Fruit fly (Drosophila melanogaster) whole organism, prepupa: ENCODE data around the gene Tcs6.

Source experiments
- Blimp-1 ChIP-seq: fragments of 200-800 bp; sonication (Bioruptor generic); optimal IDR thresholded peaks from 3 replicates; lab custom pipeline; 2017; ENCODE audit warnings: missing biosample characterization, missing genetic modification characterization, mild to moderate bottlenecking, moderate library complexity, missing genetic modification reagents
- CG10631 ChIP-seq: fragments of 200-800 bp; sonication (Bioruptor generic); optimal IDR thresholded peaks from 2 replicates; lab custom pipeline; 2016; ENCODE audit warnings: missing biosample characterization, missing genetic modification characterization
- CG10669 ChIP-seq: fragments of 200-800 bp; sonication (Bioruptor generic); optimal IDR thresholded peaks from 3 replicates; lab custom pipeline; 2018; ENCODE audit warnings: missing biosample characterization, mild to moderate bottlenecking, missing genetic modification characterization, moderate library complexity
- CG11294 ChIP-seq: fragments of 200-800 bp; sonication (Bioruptor generic); IDR thresholded peaks from 2 replicates; pipeline ENCODE4 v1.3.6; 2022; ENCODE audit warnings: missing biosample characterization, missing genetic modification characterization
- CG11762 ChIP-seq: fragments of 200-800 bp; sonication (Bioruptor generic); optimal IDR thresholded peaks from 3 replicates; lab custom pipeline; 2016; ENCODE audit warnings: missing biosample characterization, missing genetic modification characterization; ENCODE audit not compliant: insufficient read depth
- CG11902 ChIP-seq: fragments of 200-800 bp; sonication (Bioruptor generic); optimal IDR thresholded peaks from 3 replicates; lab custom pipeline; 2016; ENCODE audit warnings: missing biosample characterization, missing genetic modification characterization
- CG15336 ChIP-seq: fragments of 200-800 bp; sonication (Bioruptor generic); IDR thresholded peaks from 2 replicates; pipeline ENCODE4 v1.3.6; 2022; ENCODE audit warnings: missing biosample characterization, missing genetic modification characterization
- CG1621 ChIP-seq: fragments of 200-800 bp; sonication (Bioruptor generic); optimal IDR thresholded peaks from 3 replicates; lab custom pipeline; 2018; ENCODE audit warnings: missing biosample characterization, mild to moderate bottlenecking, missing genetic modification characterization
- CG3032 ChIP-seq: fragments of 200-800 bp; optimal IDR thresholded peaks from 2 replicates; lab custom pipeline; 2019; ENCODE audit warnings: missing biosample characterization, mild to moderate bottlenecking, missing genetic modification characterization, moderate library complexity
- CG31627 ChIP-seq: fragments of 200-800 bp; sonication (Bioruptor generic); optimal IDR thresholded peaks from 3 replicates; lab custom pipeline; 2016; ENCODE audit warnings: missing biosample characterization, missing genetic modification characterization
- CG32006 ChIP-seq: fragments of 200-800 bp; sonication (Bioruptor generic); optimal IDR thresholded peaks from 3 replicates; lab custom pipeline; 2017; ENCODE audit warnings: missing biosample characterization, mild to moderate bottlenecking, missing genetic modification characterization
- CG34406 ChIP-seq: fragments of 200-800 bp; sonication (Bioruptor generic); optimal IDR thresholded peaks from 3 replicates; lab custom pipeline; 2016; ENCODE audit warnings: missing biosample characterization, missing genetic modification characterization
- CG4318 ChIP-seq: fragments of 200-800 bp; sonication (Bioruptor generic); optimal IDR thresholded peaks from 3 replicates; lab custom pipeline; 2017; ENCODE audit warnings: missing biosample characterization, mild to moderate bottlenecking, missing genetic modification characterization
- CG6163 ChIP-seq: fragments of 200-800 bp; sonication (Bioruptor generic); IDR thresholded peaks from 3 replicates; pipeline ENCODE4 v1.3.6; 2022; ENCODE audit warnings: missing biosample characterization, missing genetic modification characterization
- CG6854 ChIP-seq: fragments of 200-800 bp; sonication (Bioruptor generic); optimal IDR thresholded peaks from 2 replicates; lab custom pipeline; 2017; ENCODE audit warnings: missing biosample characterization, mild to moderate bottlenecking, missing genetic modification characterization
- CG7368 ChIP-seq: fragments of 200-800 bp; sonication (Bioruptor generic); optimal IDR thresholded peaks from 3 replicates; lab custom pipeline; 2016; ENCODE audit warnings: missing biosample characterization, missing genetic modification characterization
- CG8319 ChIP-seq: fragments of 200-800 bp; sonication (Bioruptor generic); optimal IDR thresholded peaks from 3 replicates; lab custom pipeline; 2016; ENCODE audit warnings: missing biosample characterization, missing genetic modification characterization
- CG8632 ChIP-seq: fragments of 200-800 bp; sonication (Bioruptor generic); optimal IDR thresholded peaks from 3 replicates; lab custom pipeline; 2016; ENCODE audit warnings: missing biosample characterization, missing genetic modification characterization
- Eip75B ChIP-seq: fragments of 200-800 bp; sonication (Bioruptor generic); optimal IDR thresholded peaks from 3 replicates; lab custom pipeline; 2016; ENCODE audit warnings: missing biosample characterization, missing genetic modification characterization
- Eip78C ChIP-seq: fragments of 200-800 bp; sonication (Bioruptor generic); peaks from one replicate; lab custom pipeline; 2016; ENCODE audit warnings: missing biosample characterization, missing genetic modification characterization
- Eip93F ChIP-seq: fragments of 200-800 bp; sonication (Bioruptor generic); optimal IDR thresholded peaks from 2 replicates; lab custom pipeline; 2016; ENCODE audit warnings: missing biosample characterization, mild to moderate bottlenecking, missing genetic modification characterization
- Ets21C ChIP-seq: fragments of 200-800 bp; sonication (Bioruptor generic); optimal IDR thresholded peaks from 3 replicates; lab custom pipeline; 2016; ENCODE audit warnings: missing biosample characterization, missing genetic modification characterization
- Gug ChIP-seq: fragments of 200-800 bp; sonication (Bioruptor generic); IDR thresholded peaks from 2 replicates; pipeline ENCODE4 v1.3.6; 2022; ENCODE audit warnings: missing biosample characterization, missing genetic modification characterization
- Hr38 ChIP-seq: sonication (Bioruptor generic); optimal IDR thresholded peaks from 2 replicates; lab custom pipeline; 2016; ENCODE audit warnings: missing biosample characterization, missing genetic modification characterization
- Hr39 ChIP-seq: fragments of 200-800 bp; sonication (Bioruptor generic); optimal IDR thresholded peaks from 2 replicates; lab custom pipeline; 2016; ENCODE audit warnings: missing biosample characterization, missing genetic modification characterization
- Hr4 ChIP-seq: fragments of 200-800 bp; sonication (Bioruptor generic); optimal IDR thresholded peaks from 3 replicates; lab custom pipeline; 2016; ENCODE audit warnings: missing biosample characterization, missing genetic modification characterization
- Lpt ChIP-seq: fragments of 200-800 bp; sonication (Bioruptor generic); optimal IDR thresholded peaks from 3 replicates; lab custom pipeline; 2016; ENCODE audit warnings: missing biosample characterization, missing genetic modification characterization
- Met ChIP-seq: fragments of 200-800 bp; sonication (Bioruptor generic); optimal IDR thresholded peaks from 3 replicates; lab custom pipeline; 2016; ENCODE audit warnings: missing biosample characterization, missing genetic modification characterization
- OdsH ChIP-seq: fragments of 200-800 bp; sonication (Bioruptor generic); optimal IDR thresholded peaks from 3 replicates; lab custom pipeline; 2016; ENCODE audit warnings: missing biosample characterization, missing genetic modification characterization
- Smox ChIP-seq: fragments of 200-800 bp; sonication (Bioruptor generic); optimal IDR thresholded peaks from 3 replicates; lab custom pipeline; 2016; ENCODE audit warnings: missing biosample characterization, missing genetic modification characterization
- Sox102F ChIP-seq: fragments of 200-800 bp; sonication (Bioruptor generic); optimal IDR thresholded peaks from 2 replicates; lab custom pipeline; 2016; ENCODE audit warnings: missing biosample characterization, mild to moderate bottlenecking, missing genetic modification characterization
- Sox14 ChIP-seq: fragments of 200-800 bp; sonication (Bioruptor generic); optimal IDR thresholded peaks from 3 replicates; lab custom pipeline; 2016; ENCODE audit warnings: missing biosample characterization, missing genetic modification characterization
- Sox15 ChIP-seq: fragments of 200-800 bp; sonication (Bioruptor generic); optimal IDR thresholded peaks from 3 replicates; lab custom pipeline; 2016; ENCODE audit warnings: missing biosample characterization, missing genetic modification characterization
- cyc ChIP-seq: fragments of 200-800 bp; sonication (Bioruptor generic); optimal IDR thresholded peaks from 3 replicates; lab custom pipeline; 2016; ENCODE audit warnings: missing biosample characterization, missing genetic modification characterization
- dac ChIP-seq: fragments of 200-800 bp; sonication (Bioruptor generic); optimal IDR thresholded peaks from 2 replicates; lab custom pipeline; 2017; ENCODE audit warnings: missing biosample characterization, mild to moderate bottlenecking, missing genetic modification characterization
- dsx ChIP-seq: fragments of 200-800 bp; optimal IDR thresholded peaks from 3 replicates; lab custom pipeline; 2019; ENCODE audit warnings: missing biosample characterization, mild to moderate bottlenecking, missing genetic modification characterization, moderate library complexity; ENCODE audit not compliant: poor library complexity, severe bottlenecking
- eg ChIP-seq: fragments of 200-800 bp; sonication (Bioruptor generic); IDR thresholded peaks from 3 replicates; pipeline ENCODE4 v1.3.6; 2022; ENCODE audit warnings: missing biosample characterization, missing genetic modification characterization
- esn ChIP-seq: fragments of 200-800 bp; sonication (Bioruptor generic); optimal IDR thresholded peaks from 2 replicates; lab custom pipeline; 2016; ENCODE audit warnings: missing biosample characterization, mild to moderate bottlenecking, missing genetic modification characterization, moderate library complexity
- fd59A ChIP-seq: fragments of 200-800 bp; sonication (Bioruptor generic); optimal IDR thresholded peaks from 2 replicates; lab custom pipeline; 2017; ENCODE audit warnings: missing biosample characterization, mild to moderate bottlenecking, missing genetic modification characterization, missing genetic modification reagents
- fd85E ChIP-seq: fragments of 200-800 bp; sonication (Bioruptor generic); optimal IDR thresholded peaks from 3 replicates; lab custom pipeline; 2016; ENCODE audit warnings: missing biosample characterization, missing genetic modification characterization
- fkh ChIP-seq: fragments of 200-800 bp; sonication (Bioruptor generic); optimal IDR thresholded peaks from 3 replicates; lab custom pipeline; 2017; ENCODE audit warnings: missing biosample characterization, mild to moderate bottlenecking, missing genetic modification characterization, moderate library complexity
- lz ChIP-seq: fragments of 200-800 bp; sonication (Bioruptor generic); optimal IDR thresholded peaks from 3 replicates; lab custom pipeline; 2016; ENCODE audit warnings: missing biosample characterization, missing genetic modification characterization
- net ChIP-seq: fragments of 200-800 bp; sonication (Bioruptor generic); optimal IDR thresholded peaks from 3 replicates; lab custom pipeline; 2016; ENCODE audit warnings: missing biosample characterization, missing genetic modification characterization
- salr ChIP-seq, 2 experiments: fragments of 200-800 bp; sonication (Bioruptor generic); optimal IDR thresholded peaks; 3 replicates each; lab custom pipeline; 2016 to 2018; ENCODE audit warnings: missing biosample characterization in 2 of 2, missing genetic modification characterization in 2 of 2, mild to moderate bottlenecking in 1 of 2
- spab ChIP-seq: fragments of 200-800 bp; sonication (Bioruptor generic); optimal IDR thresholded peaks from 2 replicates; lab custom pipeline; 2017; ENCODE audit warnings: missing biosample characterization, mild to moderate bottlenecking, missing genetic modification characterization, missing genetic modification reagents
- svp ChIP-seq: fragments of 200-800 bp; sonication (Bioruptor generic); peaks from one replicate; lab custom pipeline; 2016; ENCODE audit warnings: missing biosample characterization, missing genetic modification characterization
- topi ChIP-seq: fragments of 200-800 bp; sonication (Bioruptor generic); optimal IDR thresholded peaks from 3 replicates; lab custom pipeline; 2016; ENCODE audit warnings: missing biosample characterization, missing genetic modification characterization
- vri ChIP-seq: fragments of 200-800 bp; sonication (Bioruptor generic); optimal IDR thresholded peaks from 3 replicates; lab custom pipeline; 2016; ENCODE audit warnings: missing biosample characterization, mild to moderate bottlenecking, missing genetic modification characterization

Tcs6 gene

DNA sequence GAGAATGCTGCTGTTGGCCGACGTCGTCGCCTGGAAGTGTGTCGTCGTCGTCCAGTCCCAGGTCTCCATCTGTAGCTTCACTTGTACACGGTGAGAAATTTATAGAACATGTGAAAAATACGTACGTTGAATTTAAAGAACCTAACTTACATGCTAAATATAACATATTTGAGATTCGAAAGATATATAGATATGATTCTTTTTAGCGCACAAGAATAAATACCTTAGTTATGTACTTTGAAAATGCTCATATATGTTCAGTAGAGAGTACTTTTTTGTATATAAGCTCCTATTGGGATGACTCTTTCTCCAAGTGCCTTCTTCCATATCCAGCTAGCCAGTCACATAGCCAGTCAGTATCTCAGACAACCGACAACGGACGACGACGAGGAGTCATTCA, 17.2 kb upstream of the Tcs6 start (continued):
- TF ChIP-seq cyc (GFP tag; lab: Kevin White, UChicago) (no peak), CG11902 (GFP tag; lab: Kevin White, UChicago) (no peak), CG1621 (tag; lab: Kevin White, UChicago) (no peak), Sox14 (GFP tag; lab: Kevin White, UChicago) (peak; percentile 23), CG11762 (peak; percentile 2), Hr39 (GFP tag; lab: Kevin White, UChicago) (no peak), Sox102F (GFP tag; lab: Kevin White, UChicago) (no peak), Hr4 (GFP tag; lab: Kevin White, UChicago) (no peak), Smox (GFP tag; lab: Kevin White, UChicago) (no peak), Sox15 (GFP tag; lab: Kevin White, UChicago) (no peak), Eip93F (GFP tag; lab: Kevin White, UChicago) (no peak), CG10631 (GFP tag; lab: Kevin White, UChicago) (peak; percentile 27), CG4318 (GFP tag; lab: Kevin White, UChicago) (no peak), topi (GFP tag; lab: Kevin White, UChicago) (peak; percentile 22)

DNA sequence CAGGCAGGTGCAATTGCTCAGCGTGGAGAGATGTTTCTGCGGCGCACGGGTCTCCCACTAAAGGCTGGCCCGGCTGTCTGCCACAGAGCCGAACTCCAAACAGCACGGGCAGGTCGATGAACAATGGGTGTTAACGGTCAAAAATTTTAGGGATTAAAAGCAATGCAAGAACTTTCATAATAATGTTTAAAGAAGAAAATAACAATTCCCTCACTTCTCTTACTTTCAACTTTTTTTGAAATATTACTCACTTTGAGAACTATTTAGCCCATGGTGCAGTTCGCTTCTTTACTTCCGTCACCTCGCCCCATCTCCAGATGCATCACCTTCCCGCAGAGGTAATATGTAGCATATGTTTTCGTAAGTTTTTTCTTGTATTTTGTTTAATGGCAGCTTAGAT, 14.5 kb upstream of the Tcs6 start:
- TF ChIP-seq CG11294 (GFP tag; lab: Robert Waterston, UW) = 0 out of 2 replicates have a peak, but pooled peaks have one; percentile 15
- TF ChIP-seq CG3032 (tag; lab: Kevin White, UChicago) = peak; percentile 76
- peak; percentile 69 for TF ChIP-seq fd59A
- TF ChIP-seq CG11902 (GFP tag; lab: Kevin White, UChicago) = peak; percentile 63
- peak; percentile 82 for TF ChIP-seq topi (GFP tag; lab: Kevin White, UChicago)
- TF ChIP-seq Ets21C (GFP tag; lab: Kevin White, UChicago) = peak; percentile 59
- TF ChIP-seq Smox (GFP tag; lab: Kevin White, UChicago) = peak; percentile 73
- peak; percentile 81 for TF ChIP-seq esn (GFP tag; lab: Kevin White, UChicago)
- peak; percentile 80 for TF ChIP-seq Met (GFP tag; lab: Kevin White, UChicago)
- TF ChIP-seq svp = peak; percentile 89
- peak; percentile 70 for TF ChIP-seq Hr39 (GFP tag; lab: Kevin White, UChicago)
- no peak for TF ChIP-seq Hr38
- TF ChIP-seq dac (GFP tag; lab: Kevin White, UChicago) = peak; percentile 70
- TF ChIP-seq vri (GFP tag; lab: Kevin White, UChicago) = peak; percentile 59
- peak; percentile 70 for TF ChIP-seq CG34406 (GFP tag; lab: Kevin White, UChicago)
- TF ChIP-seq salr (GFP tag; optimal IDR thresholded peaks at IDR 0.05; lab: Kevin White, UChicago) = peak; percentile 20 to 72
- TF ChIP-seq CG15336 (GFP tag; lab: Robert Waterston, UW) = peak; percentile 88
- peak; percentile 81 for TF ChIP-seq OdsH (GFP tag; lab: Kevin White, UChicago)
- TF ChIP-seq spab = peak; percentile 71
- peak; percentile 85 for TF ChIP-seq CG32006 (GFP tag; lab: Kevin White, UChicago)
- TF ChIP-seq fkh = no peak
- TF ChIP-seq CG31627 (GFP tag; lab: Kevin White, UChicago) = peak; percentile 66
- peak; percentile 13 for TF ChIP-seq CG6854 (GFP tag; lab: Kevin White, UChicago)
- peak; percentile 66 for TF ChIP-seq CG7368
- TF ChIP-seq CG11762 = peak; percentile 65
- TF ChIP-seq net (GFP tag; lab: Kevin White, UChicago) = peak; percentile 70
- peak; percentile 31 for TF ChIP-seq fd85E (GFP tag; lab: Kevin White, UChicago)
- peak; percentile 84 for TF ChIP-seq Lpt (GFP tag; lab: Kevin White, UChicago)
- TF ChIP-seq Eip75B (GFP tag; lab: Kevin White, UChicago) = peak; percentile 81
- TF ChIP-seq Gug = peak; percentile 76
- TF ChIP-seq dsx (GFP tag; lab: Kevin White, UChicago) = peak; percentile 64
- TF ChIP-seq CG4318 (GFP tag; lab: Kevin White, UChicago) = peak; percentile 59
- TF ChIP-seq CG10669 = peak; percentile 75
- TF ChIP-seq Sox102F (GFP tag; lab: Kevin White, UChicago) = peak; percentile 75
- TF ChIP-seq CG10631 (GFP tag; lab: Kevin White, UChicago) = peak; percentile 76
- TF ChIP-seq CG8319 = peak; percentile 63
- peak; percentile 74 for TF ChIP-seq CG1621 (tag; lab: Kevin White, UChicago)
- peak; percentile 76 for TF ChIP-seq CG8632 (GFP tag; lab: Kevin White, UChicago)
- peak; percentile 31 for TF ChIP-seq Blimp-1 (GFP tag; lab: Kevin White, UChicago)
- TF ChIP-seq Eip78C (GFP tag; lab: Kevin White, UChicago) = peak; percentile 94
- peak; percentile 93 for TF ChIP-seq CG6163
- peak; percentile 90 for TF ChIP-seq eg (GFP tag; lab: Robert Waterston, UW)
- TF ChIP-seq Hr4 (GFP tag; lab: Kevin White, UChicago) = peak; percentile 78
- peak; percentile 78 for TF ChIP-seq lz (GFP tag; lab: Kevin White, UChicago)
